Fruit fly (Drosophila melanogaster): ENCODE results near the gene Obp8a.

Obp8a gene

DNA sequence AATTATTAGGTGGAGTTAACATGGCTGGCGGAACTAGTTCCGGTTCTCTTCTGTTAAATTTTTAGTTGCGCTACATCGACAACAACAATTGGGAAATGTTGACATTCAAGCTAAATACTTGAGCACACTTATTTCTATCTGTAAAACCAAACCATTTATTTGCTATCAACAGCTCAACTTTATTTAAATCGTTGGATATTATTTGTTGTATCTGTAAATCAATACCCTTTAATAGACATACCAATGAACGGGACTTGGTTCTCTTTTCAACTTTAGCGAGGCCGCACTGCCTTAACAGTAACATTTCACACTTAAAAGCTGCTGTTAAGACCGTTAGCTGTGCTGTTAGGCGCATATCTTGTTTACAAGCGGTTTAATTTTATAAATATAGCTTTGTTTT, 21.1 kb upstream of the Obp8a start, which contains the start of gene CG12106 (continued):
- TF ChIP-seq CG8924 (tag; optimal IDR thresholded peaks at IDR 0.05) = peak; percentile 18
- TF ChIP-seq Lpt (GFP tag; optimal IDR thresholded peaks at IDR 0.05) = no peak
- no peak for TF ChIP-seq HmgD (GFP tag; optimal IDR thresholded peaks at IDR 0.05)
- no peak for TF ChIP-seq sd (tag; optimal IDR thresholded peaks at IDR 0.05)
- TF ChIP-seq fu2 (GFP tag; optimal IDR thresholded peaks at IDR 0.05) = no peak
- TF ChIP-seq CHES-1-like (GFP tag; optimal IDR thresholded peaks at IDR 0.05) = peak; percentile 15
- TF ChIP-seq CG17328 (GFP tag; IDR thresholded peaks at IDR 0.05) = no peak
- no peak for TF ChIP-seq Dip3 (GFP tag; optimal IDR thresholded peaks at IDR 0.05)
- no peak for TF ChIP-seq chinmo (GFP tag; IDR thresholded peaks at IDR 0.05; ENCODE audit: partially characterized antibody)
- no peak for TF ChIP-seq Sox102F (GFP tag; optimal IDR thresholded peaks at IDR 0.05)
- peak; percentile 32 for TF ChIP-seq CG9609 (GFP tag; optimal IDR thresholded peaks at IDR 0.05)
- TF ChIP-seq Hsf (GFP tag; optimal IDR thresholded peaks at IDR 0.05) = peak; percentile 14
- no peak for TF ChIP-seq CG2129 (GFP tag; IDR thresholded peaks at IDR 0.05; ENCODE audit: partially characterized antibody)
- no peak for TF ChIP-seq insv (GFP tag; optimal IDR thresholded peaks at IDR 0.05)
- TF ChIP-seq Ada2b (GFP tag; IDR thresholded peaks at IDR 0.05) = 0 out of 2 replicates have a peak, but pooled peaks have one; percentile 30
- TF ChIP-seq CG1603 (tag; optimal IDR thresholded peaks at IDR 0.05) = peak; percentile 67
- TF ChIP-seq sima (GFP tag; optimal IDR thresholded peaks at IDR 0.05) = no peak
- peak; percentile 13 for TF ChIP-seq nom (GFP tag; optimal IDR thresholded peaks at IDR 0.05)
- TF ChIP-seq CG10147 (GFP tag; optimal IDR thresholded peaks at IDR 0.05) = peak; percentile 37
- TF ChIP-seq knrl (GFP tag; IDR thresholded peaks at IDR 0.05; ENCODE audit: partially characterized antibody) = no peak
- no peak for TF ChIP-seq wek (GFP tag; optimal IDR thresholded peaks at IDR 0.05)
- TF ChIP-seq Hand (GFP tag; optimal IDR thresholded peaks at IDR 0.05) = no peak
- no peak for TF ChIP-seq Side (GFP tag; optimal IDR thresholded peaks at IDR 0.05)
- peak; percentile 47 for TF ChIP-seq CG12391 (tag; optimal IDR thresholded peaks at IDR 0.05)
- TF ChIP-seq CG9932 (GFP tag; IDR thresholded peaks at IDR 0.05) = no peak; the same call in none of the 2 replicates
- no peak for TF ChIP-seq bbx (GFP tag; IDR thresholded peaks at IDR 0.05; ENCODE audit: partially characterized antibody)
- TF ChIP-seq hbn (GFP tag; IDR thresholded peaks at IDR 0.05; ENCODE audit: partially characterized antibody) = no peak
- no peak for TF ChIP-seq pho (GFP tag; optimal IDR thresholded peaks at IDR 0.05)
- TF ChIP-seq unc-4 (GFP tag; IDR thresholded peaks at IDR 0.05; ENCODE audit: partially characterized antibody) = no peak
- no peak for TF ChIP-seq ac (GFP tag; optimal IDR thresholded peaks at IDR 0.05)
- no peak for TF ChIP-seq NK7.1 (GFP tag; optimal IDR thresholded peaks at IDR 0.05)
- TF ChIP-seq Spps (tag; optimal IDR thresholded peaks at IDR 0.05) = no peak
- TF ChIP-seq maf-S (GFP tag; optimal IDR thresholded peaks at IDR 0.05) = no peak
- peak; percentile 62; the same call in 1 of the 2 replicates for TF ChIP-seq CG4360 (GFP tag; IDR thresholded peaks at IDR 0.05)
- TF ChIP-seq lola (GFP tag; optimal IDR thresholded peaks at IDR 0.05) = peak in 1 of 3 experiments; percentile 27
- TF ChIP-seq fd3F (GFP tag; optimal IDR thresholded peaks at IDR 0.05) = peak; percentile 22
- TF ChIP-seq croc (GFP tag; conservative IDR thresholded peaks at IDR 0.05) = no peak; the same call in 2 of the 3 replicates
- TF ChIP-seq pfk (GFP tag; optimal IDR thresholded peaks at IDR 0.05) = no peak
- TF ChIP-seq row (GFP tag; IDR thresholded peaks at IDR 0.05) = peak; percentile 92
- no peak for TF ChIP-seq Nf-YB (GFP tag; optimal IDR thresholded peaks at IDR 0.05)
- TF ChIP-seq slou (GFP tag; optimal IDR thresholded peaks at IDR 0.05) = no peak
- TF ChIP-seq CG17186 (GFP tag; optimal IDR thresholded peaks at IDR 0.05) = peak; percentile 99
- TF ChIP-seq CG4282 (GFP tag; optimal IDR thresholded peaks at IDR 0.05) = no peak
- no peak for TF ChIP-seq luna (GFP tag; optimal IDR thresholded peaks at IDR 0.05)
- peak; percentile 32 for TF ChIP-seq CG12155 (GFP tag; optimal IDR thresholded peaks at IDR 0.05)
- peak; percentile 68; the same call in 2 of the 3 replicates for TF ChIP-seq dysf (GFP tag; IDR thresholded peaks at IDR 0.05)
- TF ChIP-seq emc (GFP tag; optimal IDR thresholded peaks at IDR 0.05) = no peak
- no peak for TF ChIP-seq rib (GFP tag; IDR thresholded peaks at IDR 0.05)
- peak; percentile 63 for TF ChIP-seq CoRest (tag; optimal IDR thresholded peaks at IDR 0.05)
- TF ChIP-seq CG17612 (GFP tag; IDR thresholded peaks at IDR 0.05) = no peak
- no peak for TF ChIP-seq ssp (GFP tag; IDR thresholded peaks at IDR 0.05)

All from whole organism, embryonic.